Worm (Caenorhabditis elegans) whole organism, mixed stage, embryonic: ENCODE measurements around the gene W02D7.11.
"Not testable (repeated sequence)": the region's sequence is repeated elsewhere in the genome, so short reads cannot be mapped to it uniquely, and the experiment has no call there.

Experiments used
- M03D4.4 ChIP-seq: sonication (generic microtip); optimal IDR thresholded peaks from 2 replicates; lab custom pipeline; 2017; ENCODE audit warnings: mild to moderate bottlenecking, missing genetic modification characterization, missing compliant biosample characterization
- bed-3 ChIP-seq: fragments of 200-800 bp; sonication (Bioruptor generic); optimal IDR thresholded peaks from 3 replicates; lab custom pipeline; 2018; ENCODE audit warnings: mild to moderate bottlenecking, missing genetic modification characterization, moderate library complexity, missing compliant biosample characterization
- blmp-1 ChIP-seq: fragments of 150-350 bp; optimal IDR thresholded peaks from 2 replicates; lab custom pipeline; 2014; ENCODE audit warnings: missing biosample characterization, missing genetic modification characterization
- ceh-43 ChIP-seq: fragments of 200-800 bp; sonication (Bioruptor generic); optimal IDR thresholded peaks from 2 replicates; lab custom pipeline; 2018; ENCODE audit warnings: mild to moderate bottlenecking, missing genetic modification characterization, moderate library complexity, missing compliant biosample characterization
- ceh-83 ChIP-seq: fragments of 200-800 bp; sonication (Bioruptor generic); optimal IDR thresholded peaks from 2 replicates; lab custom pipeline; 2018; ENCODE audit warnings: mild to moderate bottlenecking, missing genetic modification characterization, missing compliant biosample characterization
- ces-1 ChIP-seq: fragments of 150-350 bp; optimal IDR thresholded peaks from 2 replicates; lab custom pipeline; 2014; ENCODE audit warnings: missing biosample characterization, missing genetic modification reagents, missing genetic modification characterization
- cnd-1 ChIP-seq: fragments of 200-800 bp; sonication (Bioruptor generic); optimal IDR thresholded peaks from 2 replicates; lab custom pipeline; 2018; ENCODE audit warnings: mild to moderate bottlenecking, missing genetic modification characterization, missing compliant biosample characterization
- drap-1 ChIP-seq: fragments of 200-800 bp; sonication (Bioruptor generic); optimal IDR thresholded peaks from 3 replicates; lab custom pipeline; 2018; ENCODE audit warnings: mild to moderate bottlenecking, missing genetic modification characterization, missing compliant biosample characterization
- elt-1 ChIP-seq: sonication (generic microtip); optimal IDR thresholded peaks from 2 replicates; lab custom pipeline; 2017; ENCODE audit warnings: missing genetic modification characterization, mild to moderate bottlenecking, missing compliant biosample characterization, antibody characterized with exemption, moderate library complexity, borderline replicate concordance; ENCODE audit not compliant: insufficient read depth
- elt-3 ChIP-seq: fragments of 150-350 bp; optimal IDR thresholded peaks from 2 replicates; lab custom pipeline; 2014; ENCODE audit warnings: missing biosample characterization, missing genetic modification characterization
- flh-1 ChIP-seq: fragments of 200-800 bp; sonication (Bioruptor generic); optimal IDR thresholded peaks from 2 replicates; lab custom pipeline; 2018; ENCODE audit warnings: mild to moderate bottlenecking, missing genetic modification characterization, moderate library complexity, missing compliant biosample characterization
- hlh-1 ChIP-seq: fragments of 150-350 bp; optimal IDR thresholded peaks from 2 replicates; lab custom pipeline; 2014; ENCODE audit warnings: missing biosample characterization, missing genetic modification reagents, missing genetic modification characterization
- lin-13 ChIP-seq: fragments of 150-350 bp; optimal IDR thresholded peaks from 2 replicates; lab custom pipeline; 2014; ENCODE audit warnings: missing biosample characterization, missing genetic modification characterization
- lin-32 ChIP-seq: fragments of 200-800 bp; sonication (Bioruptor generic); optimal IDR thresholded peaks from 2 replicates; lab custom pipeline; 2018; ENCODE audit warnings: mild to moderate bottlenecking, missing genetic modification characterization, missing compliant biosample characterization
- lsy-2 ChIP-seq: fragments of 150-350 bp; optimal IDR thresholded peaks from 2 replicates; lab custom pipeline; 2014; ENCODE audit warnings: missing biosample characterization, missing genetic modification characterization
- mab-5 ChIP-seq: fragments of 150-350 bp; optimal IDR thresholded peaks from 2 replicates; lab custom pipeline; 2014; ENCODE audit warnings: missing biosample characterization, missing genetic modification characterization
- mep-1 ChIP-seq: fragments of 150-350 bp; optimal IDR thresholded peaks from 2 replicates; lab custom pipeline; 2017; ENCODE audit warnings: missing biosample characterization, missing genetic modification reagents, missing genetic modification characterization, inconsistent platforms
- mls-2 ChIP-seq: sonication (generic microtip); optimal IDR thresholded peaks from 2 replicates; lab custom pipeline; 2016; ENCODE audit warnings: mild to moderate bottlenecking, missing genetic modification characterization, moderate library complexity, missing compliant biosample characterization
- nhr-2 ChIP-seq: fragments of 150-350 bp; optimal IDR thresholded peaks from 2 replicates; lab custom pipeline; 2014; ENCODE audit warnings: missing biosample characterization, missing genetic modification characterization
- nhr-237 ChIP-seq: fragments of 150-350 bp; optimal IDR thresholded peaks from 2 replicates; lab custom pipeline; 2014; ENCODE audit warnings: missing biosample characterization, missing genetic modification characterization
- nhr-28 ChIP-seq: fragments of 150-350 bp; optimal IDR thresholded peaks from 2 replicates; lab custom pipeline; 2014; ENCODE audit warnings: missing biosample characterization, missing genetic modification characterization
- nhr-76 ChIP-seq: sonication (generic microtip); optimal IDR thresholded peaks from 2 replicates; lab custom pipeline; 2017; ENCODE audit warnings: missing biosample characterization, missing genetic modification characterization
- pha-4 ChIP-seq: fragments of 150-350 bp; optimal IDR thresholded peaks from 2 replicates; lab custom pipeline; 2018; ENCODE audit warnings: missing biosample characterization, missing genetic modification reagents, missing genetic modification characterization
- sem-2 ChIP-seq: fragments of 200-800 bp; sonication (Bioruptor generic); optimal IDR thresholded peaks from 2 replicates; lab custom pipeline; 2018; ENCODE audit warnings: mild to moderate bottlenecking, missing genetic modification characterization, missing compliant biosample characterization
- snpc-4 ChIP-seq: fragments of 150-350 bp; optimal IDR thresholded peaks from 2 replicates; lab custom pipeline; 2014; ENCODE audit warnings: missing biosample characterization, missing genetic modification characterization
- sptf-1 ChIP-seq: sonication (generic microtip); optimal IDR thresholded peaks from 2 replicates; lab custom pipeline; 2017; ENCODE audit warnings: mild to moderate bottlenecking, missing genetic modification characterization, moderate library complexity, missing compliant biosample characterization
- tbx-8 ChIP-seq: fragments of 200-800 bp; sonication (Bioruptor generic); optimal IDR thresholded peaks from 2 replicates; lab custom pipeline; 2018; ENCODE audit warnings: mild to moderate bottlenecking, missing genetic modification characterization, moderate library complexity, missing compliant biosample characterization
- unc-39 ChIP-seq: fragments of 150-350 bp; optimal IDR thresholded peaks from 2 replicates; lab custom pipeline; 2014; ENCODE audit warnings: missing biosample characterization, missing genetic modification characterization
- unc-62 ChIP-seq: fragments of 150-350 bp; optimal IDR thresholded peaks from 2 replicates; lab custom pipeline; 2014; ENCODE audit warnings: missing biosample characterization, missing genetic modification reagents, missing genetic modification characterization
- ztf-11 ChIP-seq: fragments of 150-350 bp; optimal IDR thresholded peaks from 2 replicates; lab custom pipeline; 2014; ENCODE audit warnings: missing biosample characterization, missing genetic modification characterization

The W02D7.11 gene

DNA sequence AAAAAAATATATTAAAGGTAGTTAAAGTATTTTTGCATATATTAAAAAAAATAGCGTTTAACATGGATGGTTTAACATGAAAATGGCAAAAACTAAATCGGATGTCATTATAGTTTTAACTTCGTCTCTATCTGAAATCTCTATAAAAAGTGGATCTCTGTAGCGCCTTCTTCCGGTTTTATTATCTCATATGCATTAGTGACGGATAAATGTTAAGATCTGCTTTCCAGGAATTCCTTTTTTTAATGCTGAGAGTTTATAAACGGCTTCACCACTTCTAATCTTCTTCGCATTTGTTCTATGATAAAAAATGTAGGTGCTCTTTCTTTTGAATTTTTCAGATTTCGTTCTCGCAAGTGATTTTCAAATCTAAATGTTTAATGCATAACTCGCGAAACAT lies 38.1 kb upstream of the W02D7.11 start:
- TF ChIP-seq unc-62 (GFP tag; lab: Kevin White, UChicago): no peak
- no peak for TF ChIP-seq blmp-1 (tag; lab: Kevin White, UChicago)
- no peak for TF ChIP-seq mls-2 (tag; lab: Kevin White, UChicago)

ce11 chrV:8340924-8341323 lies 36.6 kb upstream of the W02D7.11 start, which contains the start of gene C08D8.7:
Gene C08D8.7 (plus strand): TSS chrV:8341224.
- not testable (repeated sequence) for TF ChIP-seq sptf-1, lin-13, mls-2 (tag; lab: Kevin White, UChicago)

- TF ChIP-seq lin-13 (tag; lab: Kevin White, UChicago) (no peak), unc-62 (GFP tag; lab: Kevin White, UChicago) (peak; percentile 83), sem-2 (GFP tag; lab: Kevin White, UChicago) (no peak), hlh-1 (tag; lab: Kevin White, UChicago) (peak; percentile 82), nhr-76 (tag; lab: Kevin White, UChicago) (no peak)
Measured at ce11 chrV:8335620-8336019, 31.3 kb upstream of the W02D7.11 start.

ce11 chrV:8334360-8334759 lies 30.0 kb upstream of the W02D7.11 start, which contains the start of gene tmd-2:
Gene tmd-2 (plus strand): TSS chrV:8334660.
- TF ChIP-seq elt-3 (tag; lab: Kevin White, UChicago) (no peak), lsy-2 (tag; lab: Kevin White, UChicago) (no peak), unc-62 (GFP tag; lab: Kevin White, UChicago) (no peak), unc-39 (tag; lab: Kevin White, UChicago) (no peak), nhr-76 (tag; lab: Kevin White, UChicago) (no peak), lin-32 (GFP tag; lab: Kevin White, UChicago) (no peak), M03D4.4 (tag; lab: Kevin White, UChicago) (no peak), cnd-1 (tag; lab: Kevin White, UChicago) (no peak), mep-1 (no peak), mab-5 (tag; lab: Kevin White, UChicago) (no peak), drap-1 (GFP tag; lab: Kevin White, UChicago) (no peak), hlh-1 (tag; lab: Kevin White, UChicago) (no peak)

DNA sequence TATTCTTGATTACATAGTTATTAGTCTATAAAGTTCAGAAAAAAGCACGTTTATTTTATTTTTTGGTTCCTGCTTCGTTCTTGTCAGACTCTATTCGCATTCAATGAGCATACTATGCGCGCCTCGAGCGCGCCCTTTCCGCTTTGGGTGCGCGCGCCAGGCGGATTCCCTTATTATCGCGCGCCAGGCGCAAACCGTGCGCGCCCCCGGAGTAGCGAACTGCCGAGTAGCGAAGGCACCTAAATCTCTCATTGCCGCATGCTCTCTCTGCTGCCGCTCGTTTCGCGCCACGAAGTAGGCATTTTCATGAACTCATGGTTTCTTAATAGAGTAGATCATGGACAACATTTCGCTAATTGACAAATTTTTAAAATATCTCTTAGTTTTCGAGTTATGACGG lies 22.8 kb upstream of the W02D7.11 start:
- TF ChIP-seq nhr-237 (no peak), mep-1 (no peak), sem-2 (GFP tag; lab: Kevin White, UChicago) (no peak), mls-2 (tag; lab: Kevin White, UChicago) (no peak), ceh-83 (GFP tag; lab: Kevin White, UChicago) (no peak)
- TF ChIP-seq, all 35 proteins: peak for 0

ce11 chrV:8325906-8326305 lies 21.6 kb upstream of the W02D7.11 start:
- TF ChIP-seq flh-1 (GFP tag; lab: Kevin White, UChicago): no peak
- TF ChIP-seq blmp-1 (tag; lab: Kevin White, UChicago): no peak
- TF ChIP-seq ztf-11: no peak
- TF ChIP-seq elt-1: no peak

DNA sequence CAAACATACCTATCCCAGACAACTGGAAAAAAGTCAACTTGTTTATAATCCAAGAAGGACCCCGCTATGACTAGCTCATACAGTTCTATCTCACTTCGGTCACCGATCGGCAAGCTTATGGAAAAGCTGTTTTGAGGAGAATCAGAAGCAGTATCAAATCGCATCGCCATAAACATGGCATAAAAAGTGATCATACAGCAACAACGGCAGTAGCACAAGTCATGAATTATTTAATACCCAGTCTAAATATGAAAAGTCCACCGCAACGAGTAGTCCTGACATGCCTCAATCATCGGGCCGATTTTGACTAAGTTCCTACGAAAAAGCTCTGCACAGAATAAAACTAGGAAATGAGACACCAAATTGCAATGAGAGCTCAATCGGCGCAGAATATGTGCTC lies 19.2 kb upstream of the W02D7.11 start:
- TF ChIP-seq pha-4 (tag; lab: Kevin White, UChicago): no peak
- no peak for TF ChIP-seq flh-1 (GFP tag; lab: Kevin White, UChicago)
- no peak for TF ChIP-seq tbx-8 (GFP tag; lab: Kevin White, UChicago)
- no peak for TF ChIP-seq unc-62 (GFP tag; lab: Kevin White, UChicago)
- TF ChIP-seq elt-1: no peak
- TF ChIP-seq ceh-43 (GFP tag; lab: Kevin White, UChicago): no peak
- TF ChIP-seq nhr-76 (tag; lab: Kevin White, UChicago): no peak
- TF ChIP-seq sptf-1 (tag; lab: Kevin White, UChicago): no peak
- TF ChIP-seq bed-3 (GFP tag; lab: Kevin White, UChicago): no peak
- TF ChIP-seq lin-32 (GFP tag; lab: Kevin White, UChicago): no peak
- no peak for TF ChIP-seq nhr-2 (tag; lab: Kevin White, UChicago)
- TF ChIP-seq ces-1 (GFP tag; lab: Kevin White, UChicago): no peak
- no peak for TF ChIP-seq snpc-4 (tag; lab: Kevin White, UChicago)
- TF ChIP-seq ztf-11: no peak
- no peak for TF ChIP-seq cnd-1 (tag; lab: Kevin White, UChicago)
- no peak for TF ChIP-seq mep-1
- no peak for TF ChIP-seq nhr-28 (tag; lab: Kevin White, UChicago)
- TF ChIP-seq nhr-237: no peak
- no peak for TF ChIP-seq sem-2 (GFP tag; lab: Kevin White, UChicago)
